Worm (Caenorhabditis elegans) whole organism, L2 larva: ENCODE data around the gene C35D10.7.
A peak's percentile ranks its signal among the peaks of the same experiment; 100 is the strongest.

ENCODE experiments used
- C34F6.9 ChIP-seq: fragments of 150-350 bp; optimal IDR thresholded peaks from 2 replicates; lab custom pipeline; 2014; ENCODE audit warnings: missing biosample characterization, missing genetic modification characterization
- ZK546.5 ChIP-seq: sonication (generic microtip); optimal IDR thresholded peaks from 2 replicates; lab custom pipeline; 2017; ENCODE audit warnings: missing biosample characterization, missing genetic modification characterization
- aly-2 ChIP-seq: fragments of 150-350 bp; optimal IDR thresholded peaks from 2 replicates; lab custom pipeline; 2014; ENCODE audit warnings: missing biosample characterization, missing genetic modification characterization
- ama-1 ChIP-seq: fragments of 150-350 bp; optimal IDR thresholded peaks from 2 replicates; lab custom pipeline; 2018; ENCODE audit warnings: inconsistent platforms
- blmp-1 ChIP-seq: sonication (generic microtip); optimal IDR thresholded peaks from 2 replicates; lab custom pipeline; 2017; ENCODE audit warnings: missing genetic modification characterization, mild to moderate bottlenecking, missing compliant biosample characterization, antibody characterized with exemption, moderate library complexity; ENCODE audit not compliant: insufficient read depth
- ceh-82 ChIP-seq: fragments of 150-350 bp; optimal IDR thresholded peaks from 2 replicates; lab custom pipeline; 2014; ENCODE audit warnings: missing biosample characterization, missing genetic modification characterization
- egl-27 ChIP-seq: sonication (generic microtip); optimal IDR thresholded peaks from 3 replicates; lab custom pipeline; 2017; ENCODE audit warnings: missing biosample characterization, missing genetic modification reagents, missing genetic modification characterization
- elt-1 ChIP-seq: fragments of 150-350 bp; optimal IDR thresholded peaks from 2 replicates; lab custom pipeline; 2014; ENCODE audit warnings: missing biosample characterization, missing genetic modification characterization
- fos-1 ChIP-seq: fragments of 150-350 bp; optimal IDR thresholded peaks from 2 replicates; lab custom pipeline; 2014; ENCODE audit warnings: missing biosample characterization, missing genetic modification characterization
- gmeb-1 ChIP-seq: fragments of 150-350 bp; optimal IDR thresholded peaks from 2 replicates; lab custom pipeline; 2014; ENCODE audit warnings: missing biosample characterization, missing genetic modification characterization
- lin-11 ChIP-seq: fragments of 150-350 bp; sonication (generic microtip); optimal IDR thresholded peaks from 2 replicates; lab custom pipeline; 2014; ENCODE audit warnings: missing biosample characterization, missing genetic modification characterization, inconsistent platforms, mixed read lengths
- lin-39 ChIP-seq: fragments of 150-350 bp; optimal IDR thresholded peaks from 2 replicates; lab custom pipeline; 2014; ENCODE audit warnings: missing biosample characterization, missing genetic modification reagents, missing genetic modification characterization
- lsy-2 ChIP-seq, 2 experiments: fragments of 150-350 bp in 1 of 2; sonication (generic microtip) in 1 of 2; optimal IDR thresholded peaks; 2 replicates each; lab custom pipeline; 2014 to 2017; ENCODE audit warnings: missing biosample characterization in 2 of 2, missing genetic modification characterization in 2 of 2
- mab-5 ChIP-seq: fragments of 150-350 bp; optimal IDR thresholded peaks from 2 replicates; lab custom pipeline; 2014; ENCODE audit warnings: missing biosample characterization, missing genetic modification characterization
- mbf-1 ChIP-seq: sonication (generic microtip); optimal IDR thresholded peaks from 2 replicates; lab custom pipeline; 2017; ENCODE audit warnings: missing biosample characterization, missing genetic modification characterization
- nhr-10 ChIP-seq: sonication (generic microtip); optimal IDR thresholded peaks from 2 replicates; lab custom pipeline; 2017; ENCODE audit warnings: missing biosample characterization, missing genetic modification characterization
- nhr-11 ChIP-seq: fragments of 150-350 bp; optimal IDR thresholded peaks from 2 replicates; lab custom pipeline; 2014; ENCODE audit warnings: missing biosample characterization, missing genetic modification characterization
- nhr-21 ChIP-seq: fragments of 150-350 bp; optimal IDR thresholded peaks from 2 replicates; lab custom pipeline; 2014; ENCODE audit warnings: missing biosample characterization, missing genetic modification characterization
- nhr-23 ChIP-seq: fragments of 150-350 bp; optimal IDR thresholded peaks from 2 replicates; lab custom pipeline; 2014; ENCODE audit warnings: missing biosample characterization, missing genetic modification reagents, missing genetic modification characterization
- nhr-237 ChIP-seq: fragments of 150-350 bp; optimal IDR thresholded peaks from 2 replicates; lab custom pipeline; 2014; ENCODE audit warnings: missing biosample characterization, missing genetic modification characterization
- nhr-25 ChIP-seq: fragments of 150-350 bp; sonication (generic microtip); optimal IDR thresholded peaks from 3 replicates; lab custom pipeline; 2014; ENCODE audit warnings: missing biosample characterization, missing genetic modification characterization
- nhr-6 ChIP-seq: fragments of 150-350 bp; optimal IDR thresholded peaks from 2 replicates; lab custom pipeline; 2014; ENCODE audit warnings: missing biosample characterization, missing genetic modification characterization
- nhr-77 ChIP-seq: fragments of 150-350 bp; optimal IDR thresholded peaks from 2 replicates; lab custom pipeline; 2014; ENCODE audit warnings: missing biosample characterization, missing genetic modification characterization
- peb-1 ChIP-seq: fragments of 150-350 bp; optimal IDR thresholded peaks from 2 replicates; lab custom pipeline; 2014; ENCODE audit warnings: missing biosample characterization, missing genetic modification characterization
- sem-4 ChIP-seq: fragments of 150-350 bp; optimal IDR thresholded peaks from 2 replicates; lab custom pipeline; 2014; ENCODE audit warnings: missing biosample characterization, missing genetic modification reagents, missing genetic modification characterization
- sma-3 ChIP-seq: sonication (generic microtip); optimal IDR thresholded peaks from 2 replicates; lab custom pipeline; 2016; ENCODE audit warnings: missing genetic modification reagents, missing genetic modification characterization, missing compliant biosample characterization
- sma-9 ChIP-seq, 2 experiments: fragments of 150-350 bp in 1 of 2; sonication (generic microtip) in 1 of 2; optimal IDR thresholded peaks; 2 replicates each; lab custom pipeline; 2014 to 2016; ENCODE audit warnings: missing genetic modification characterization in 2 of 2, mild to moderate bottlenecking in 1 of 2, missing biosample characterization in 1 of 2, missing compliant biosample characterization in 1 of 2, missing genetic modification reagents in 1 of 2, moderate library complexity in 1 of 2
- snpc-4 ChIP-seq: fragments of 150-350 bp; optimal IDR thresholded peaks from 2 replicates; lab custom pipeline; 2014; ENCODE audit warnings: missing biosample characterization, missing genetic modification characterization
- unc-39 ChIP-seq: fragments of 150-350 bp; optimal IDR thresholded peaks from 2 replicates; lab custom pipeline; 2014; ENCODE audit warnings: missing biosample characterization, missing genetic modification characterization
- zag-1 ChIP-seq: fragments of 150-350 bp; optimal IDR thresholded peaks from 2 replicates; lab custom pipeline; 2014; ENCODE audit warnings: missing biosample characterization, missing genetic modification characterization
- ztf-4 ChIP-seq: fragments of 150-350 bp; optimal IDR thresholded peaks from 2 replicates; lab custom pipeline; 2014; ENCODE audit warnings: missing biosample characterization, missing genetic modification characterization

The C35D10.7 gene

ce11 chrIII:4856109-4856508 lies at the start of gene C35D10.7:
TSS of gene C35D10.7 (plus strand) at chrIII:4856193.
- TF ChIP-seq nhr-10 (tag; lab: Kevin White, UChicago), result no peak
- TF ChIP-seq nhr-23 (tag; lab: Kevin White, UChicago), result no peak
- TF ChIP-seq lin-39 (tag; lab: Kevin White, UChicago), result no peak
- TF ChIP-seq nhr-237 (tag; lab: Kevin White, UChicago), result no peak
- TF ChIP-seq lin-11, result no peak
- TF ChIP-seq sem-4 (tag; lab: Kevin White, UChicago), result no peak
- no peak for TF ChIP-seq aly-2 (tag; lab: Kevin White, UChicago)

ce11 chrIII:4806345-4806744 lies 49.6 kb upstream of the C35D10.7 start:
- TF ChIP-seq gmeb-1 (tag; lab: Kevin White, UChicago) (no peak), egl-27 (tag; lab: Kevin White, UChicago) (no peak), ceh-82 (tag; lab: Kevin White, UChicago) (no peak), unc-39 (tag; lab: Kevin White, UChicago) (no peak), elt-1 (tag; lab: Kevin White, UChicago) (no peak), ztf-4 (tag; lab: Kevin White, UChicago) (no peak), mab-5 (no peak), zag-1 (tag; lab: Kevin White, UChicago) (no peak), nhr-23 (tag; lab: Kevin White, UChicago) (no peak), nhr-21 (tag; lab: Kevin White, UChicago) (no peak), nhr-25 (tag; lab: Kevin White, UChicago) (no peak)
- TF ChIP-seq, all 48 proteins: peak for 0

- TF ChIP-seq fos-1 (tag; lab: Kevin White, UChicago) (no peak), nhr-6 (tag; lab: Kevin White, UChicago) (no peak), C34F6.9 (no peak), nhr-11 (tag; lab: Kevin White, UChicago) (no peak), blmp-1 (tag; lab: Kevin White, UChicago) (no peak), lsy-2 (tag; optimal IDR thresholded peaks at IDR 0.05; lab: Kevin White, UChicago) (peak in 1 of 2 experiments; percentile 63)
Measured at ce11 chrIII:4808089-4808488, 47.9 kb upstream of the C35D10.7 start.

ce11 chrIII:4809526-4810153 lies 46.4 kb upstream of the C35D10.7 start, which contains the start of gene pal-1:
TSS of gene pal-1 (minus strand) at chrIII:4809576.
- no peak for TF ChIP-seq lin-11
- no peak for TF ChIP-seq fos-1 (tag; lab: Kevin White, UChicago)
- TF ChIP-seq nhr-237 (tag; lab: Kevin White, UChicago), result no peak
- no peak for TF ChIP-seq lin-39 (tag; lab: Kevin White, UChicago)
- TF ChIP-seq peb-1 (tag; lab: Kevin White, UChicago), result no peak
- TF ChIP-seq zag-1 (tag; lab: Kevin White, UChicago), result no peak
- no peak for TF ChIP-seq ama-1 (lab: Kevin White, UChicago)

ce11 chrIII:4811195-4811594 lies 44.8 kb upstream of the C35D10.7 start, which contains the start of gene C38D4.7:
TSS of gene C38D4.7 (minus strand) at chrIII:4811295.
- TF ChIP-seq lin-11 (no peak), nhr-10 (tag; lab: Kevin White, UChicago) (no peak), ztf-4 (tag; lab: Kevin White, UChicago) (no peak), ama-1 (lab: Kevin White, UChicago) (no peak), snpc-4 (no peak), ZK546.5 (no peak), peb-1 (tag; lab: Kevin White, UChicago) (no peak), mbf-1 (tag; lab: Kevin White, UChicago) (no peak), mab-5 (no peak), nhr-21 (tag; lab: Kevin White, UChicago) (no peak), zag-1 (tag; lab: Kevin White, UChicago) (no peak), sma-3 (GFP tag; lab: Kevin White, UChicago) (no peak), sma-9 (GFP tag; optimal IDR thresholded peaks at IDR 0.05; lab: Kevin White, UChicago) (no peak), sma-9 (tag; optimal IDR thresholded peaks at IDR 0.05; lab: Kevin White, UChicago) (no peak)
- TF ChIP-seq, all 48 proteins: peak for 0

- TF ChIP-seq nhr-237 (tag; lab: Kevin White, UChicago), result no peak
- no peak for TF ChIP-seq nhr-77 (tag; lab: Kevin White, UChicago)
- no peak for TF ChIP-seq mbf-1 (tag; lab: Kevin White, UChicago)
Measured at ce11 chrIII:4814730-4815129, 41.3 kb upstream of the C35D10.7 start, which contains the start of gene arl-6. TSS of gene arl-6 (minus strand) at chrIII:4814830.
